Worm (Caenorhabditis elegans) whole organism, L4 larva: ENCODE results near the gene Y57G11B.5.

Experiments
- egl-27 ChIP-seq: sonication (generic microtip); optimal IDR thresholded peaks from 3 replicates; lab custom pipeline; 2017; ENCODE audit warnings: missing biosample characterization, missing genetic modification reagents, missing genetic modification characterization
- hlh-30 ChIP-seq: sonication (generic microtip); optimal IDR thresholded peaks from 2 replicates; lab custom pipeline; 2017; ENCODE audit warnings: antibody characterized with exemption, mild to moderate bottlenecking, missing genetic modification characterization, missing compliant biosample characterization; ENCODE audit not compliant: insufficient read depth

DNA sequence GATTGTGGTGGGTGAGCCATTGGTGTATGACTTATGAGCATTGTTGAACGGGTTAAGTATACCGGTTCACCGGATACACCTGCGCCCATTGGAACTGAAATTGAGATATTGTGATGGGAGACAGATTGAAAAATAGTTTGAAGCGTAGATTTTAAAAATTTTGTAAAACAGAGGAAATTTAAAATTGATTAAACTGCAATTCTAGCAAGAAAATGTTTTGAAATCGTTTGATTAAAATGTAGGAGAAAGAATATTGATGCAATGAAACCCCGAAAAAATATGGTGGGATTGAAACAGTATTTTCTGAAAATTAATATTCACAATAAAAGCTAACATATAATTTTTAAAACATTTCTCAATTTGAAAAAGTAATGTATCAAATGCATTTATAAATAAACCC is 19.8 kb upstream of the Y57G11B.5 start, which contains the start of gene Y57G11B.6:
- TF ChIP-seq egl-27 (tag; lab: Kevin White, UChicago) = no peak
- TF ChIP-seq hlh-30 (tag; lab: Kevin White, UChicago) = no peak
